Fruit fly (Drosophila melanogaster): ENCODE data around the gene Eaf6.

dm6 chr3L:5638542-5639045 lies 30.5 kb upstream of the Eaf6 start:
- no peak for TF ChIP-seq CG14014 (GFP tag; IDR thresholded peaks at IDR 0.05)
- no peak for TF ChIP-seq Bgb (GFP tag; IDR thresholded peaks at IDR 0.05; ENCODE audit: partially characterized antibody)
- no peak for TF ChIP-seq Hr3 (GFP tag; optimal IDR thresholded peaks at IDR 0.05)
- no peak for TF ChIP-seq NFAT (GFP tag; IDR thresholded peaks at IDR 0.05)
- TF ChIP-seq Neu2 (GFP tag; optimal IDR thresholded peaks at IDR 0.05; ENCODE audit: borderline replicate concordance): no peak
- no peak for TF ChIP-seq HHEX (GFP tag; optimal IDR thresholded peaks at IDR 0.05)
- TF ChIP-seq br (optimal IDR thresholded peaks at IDR 0.05): no peak
- no peak for TF ChIP-seq CG11723 (GFP tag; optimal IDR thresholded peaks at IDR 0.05)
- no peak for TF ChIP-seq CG12299 (tag; optimal IDR thresholded peaks at IDR 0.05)
- no peak for TF ChIP-seq bbx (GFP tag; IDR thresholded peaks at IDR 0.05; ENCODE audit: partially characterized antibody)
